Worm (Caenorhabditis elegans) whole organism, late embryonic: ENCODE results near the gene D2096.6.

Experiments used
- ama-1 ChIP-seq: fragments of 150-350 bp; optimal IDR thresholded peaks from 2 replicates; lab custom pipeline; 2014
- elt-2 ChIP-seq: sonication (generic microtip); optimal IDR thresholded peaks from 2 replicates; lab custom pipeline; 2016; ENCODE audit warnings: missing genetic modification reagents, missing genetic modification characterization, missing compliant biosample characterization
- elt-4 ChIP-seq: sonication (generic microtip); optimal IDR thresholded peaks from 2 replicates; lab custom pipeline; 2016; ENCODE audit warnings: missing genetic modification characterization, missing compliant biosample characterization
- mec-3 ChIP-seq: sonication (generic microtip); optimal IDR thresholded peaks from 2 replicates; lab custom pipeline; 2016; ENCODE audit warnings: borderline replicate concordance, missing genetic modification characterization, missing compliant biosample characterization
- pat-9 ChIP-seq: fragments of 200-800 bp; sonication (Bioruptor generic); optimal IDR thresholded peaks from 2 replicates; lab custom pipeline; 2018; ENCODE audit warnings: mild to moderate bottlenecking, missing genetic modification characterization, moderate library complexity, missing compliant biosample characterization
- pha-4 ChIP-seq: fragments of 150-350 bp; optimal IDR thresholded peaks from 2 replicates; lab custom pipeline; 2018; ENCODE audit warnings: missing biosample characterization, missing genetic modification reagents, missing genetic modification characterization
- sox-4 ChIP-seq: sonication (generic microtip); optimal IDR thresholded peaks from 2 replicates; lab custom pipeline; 2017; ENCODE audit warnings: mild to moderate bottlenecking, missing genetic modification characterization, inconsistent platforms, missing compliant biosample characterization
- unc-55 ChIP-seq: sonication (generic microtip); optimal IDR thresholded peaks from 2 replicates; lab custom pipeline; 2017; ENCODE audit warnings: missing biosample characterization, missing genetic modification reagents, missing genetic modification characterization

ce11 chrIV:8382695-8383094 is 13.7 kb upstream of the D2096.6 start, which contains the start of gene D2096.9:
- no peak for TF ChIP-seq ama-1 (lab: Kevin White, UChicago)
- TF ChIP-seq sox-4 (tag; lab: Kevin White, UChicago): no peak
- TF ChIP-seq pha-4 (tag; lab: Kevin White, UChicago): no peak
- TF ChIP-seq elt-2 (tag; lab: Kevin White, UChicago): no peak
- TF ChIP-seq unc-55 (GFP tag; lab: Kevin White, UChicago): no peak
- TF ChIP-seq pat-9: no peak
- TF ChIP-seq elt-4 (tag; lab: Kevin White, UChicago): no peak
- TF ChIP-seq mec-3 (tag; lab: Kevin White, UChicago): no peak
